Worm (Caenorhabditis elegans): ENCODE measurements around the gene F35E8.13.

- TF ChIP-seq lim-6 (tag; optimal IDR thresholded peaks at IDR 0.05) (no peak), nhr-11 (tag; optimal IDR thresholded peaks at IDR 0.05) (no peak), pag-3 (tag; optimal IDR thresholded peaks at IDR 0.05; ENCODE audit: borderline replicate concordance) (no peak), pqm-1 (tag; optimal IDR thresholded peaks at IDR 0.05) (no peak), ceh-14 (tag; optimal IDR thresholded peaks at IDR 0.05) (no peak), fkh-10 (GFP tag; optimal IDR thresholded peaks at IDR 0.05) (no peak), pha-2 (tag; optimal IDR thresholded peaks at IDR 0.05) (no peak), unc-55 (GFP tag; optimal IDR thresholded peaks at IDR 0.05) (no peak), hlh-30 (tag; optimal IDR thresholded peaks at IDR 0.05; ENCODE audit: insufficient read depth) (no peak), hlh-8 (tag; optimal IDR thresholded peaks at IDR 0.05) (no peak)
Observed at ce11 chrV:15969653-15970052, 46.6 kb downstream of the F35E8.13 start, which contains the start of gene F36G9.7.
